Worm (Caenorhabditis elegans) whole organism, L4/young adult: Measurements from ENCODE around the gene nhr-204.

Experiments used
- W03F9.2 ChIP-seq: fragments of 150-350 bp; optimal IDR thresholded peaks from 2 replicates; lab custom pipeline; 2014; ENCODE audit warnings: missing biosample characterization, missing genetic modification characterization
- him-1 ChIP-seq: sonication (generic microtip); optimal IDR thresholded peaks from 2 replicates; lab custom pipeline; 2016; ENCODE audit warnings: missing genotype, missing genetic modification reagents, missing genetic modification characterization, missing compliant biosample characterization

- TF ChIP-seq him-1 (tag; lab: Kevin White, UChicago) (no peak), W03F9.2 (tag; lab: Kevin White, UChicago) (no peak)
These were observed 11.1 kb downstream of the nhr-204 start for ce11 chrV:247576-247975.
